Fruit fly (Drosophila melanogaster) whole organism, adult: Measurements from ENCODE around the gene CG9759.

Source experiments
- CG11617 ChIP-seq: fragments of 200-800 bp; sonication (Bioruptor generic); optimal IDR thresholded peaks from 2 replicates; lab custom pipeline; 2017; ENCODE audit warnings: mild to moderate bottlenecking, missing biosample characterization, missing genetic modification reagents, missing genetic modification characterization
- CG12768 ChIP-seq: fragments of 200-800 bp; sonication (Bioruptor generic); optimal IDR thresholded peaks from 2 replicates; lab custom pipeline; 2017; ENCODE audit warnings: missing biosample characterization, missing genetic modification characterization, mild to moderate bottlenecking, moderate library complexity, missing genetic modification reagents
- CG14711 ChIP-seq: fragments of 200-800 bp; sonication (Bioruptor generic); optimal IDR thresholded peaks from 2 replicates; lab custom pipeline; 2018; ENCODE audit warnings: missing biosample characterization, mild to moderate bottlenecking, missing genetic modification characterization, moderate library complexity
- CG1620 ChIP-seq: fragments of 200-800 bp; sonication (Bioruptor generic); optimal IDR thresholded peaks from 2 replicates; lab custom pipeline; 2016; ENCODE audit warnings: missing biosample characterization, missing genetic modification characterization
- CG33017 ChIP-seq: fragments of 200-800 bp; sonication (Bioruptor generic); optimal IDR thresholded peaks from 2 replicates; lab custom pipeline; 2018; ENCODE audit warnings: missing biosample characterization, mild to moderate bottlenecking, missing genetic modification characterization, moderate library complexity
- CG5204 ChIP-seq: fragments of 200-800 bp; sonication (Bioruptor generic); optimal IDR thresholded peaks from 2 replicates; lab custom pipeline; 2016; ENCODE audit warnings: missing biosample characterization, missing genetic modification characterization
- CG7045 ChIP-seq: fragments of 200-800 bp; sonication (Bioruptor generic); optimal IDR thresholded peaks from 2 replicates; lab custom pipeline; 2017; ENCODE audit warnings: missing biosample characterization, mild to moderate bottlenecking, missing genetic modification characterization
- CG7101 ChIP-seq: fragments of 200-800 bp; sonication (Bioruptor generic); optimal IDR thresholded peaks from 2 replicates; lab custom pipeline; 2018; ENCODE audit warnings: missing biosample characterization, mild to moderate bottlenecking, missing genetic modification characterization, moderate library complexity
- Clk ChIP-seq: fragments of 200-800 bp; sonication (Bioruptor generic); optimal IDR thresholded peaks from 2 replicates; lab custom pipeline; 2017; ENCODE audit warnings: missing biosample characterization, missing genetic modification characterization
- Crg-1 ChIP-seq: fragments of 200-800 bp; sonication (Bioruptor generic); optimal IDR thresholded peaks from 2 replicates; lab custom pipeline; 2016; ENCODE audit warnings: missing biosample characterization, missing genetic modification characterization
- Hr96 ChIP-seq: fragments of 200-800 bp; sonication (Bioruptor generic); optimal IDR thresholded peaks from 2 replicates; lab custom pipeline; 2016; ENCODE audit warnings: missing biosample characterization, missing genetic modification characterization
- bab1 ChIP-seq: fragments of 200-800 bp; sonication (Bioruptor generic); optimal IDR thresholded peaks from 3 replicates; lab custom pipeline; 2019; ENCODE audit warnings: missing biosample characterization, mild to moderate bottlenecking, missing genetic modification characterization, moderate library complexity
- kay ChIP-seq: fragments of 200-800 bp; sonication (Bioruptor generic); peaks from one replicate; lab custom pipeline; 2016; ENCODE audit warnings: missing biosample characterization, missing genetic modification characterization, borderline replicate concordance
- ovo ChIP-seq: fragments of 200-800 bp; sonication (Bioruptor generic); optimal IDR thresholded peaks from 2 replicates; lab custom pipeline; 2016; ENCODE audit warnings: missing biosample characterization, missing genetic modification characterization
- pad ChIP-seq: fragments of 200-800 bp; sonication (Bioruptor generic); optimal IDR thresholded peaks from 3 replicates; lab custom pipeline; 2017; ENCODE audit warnings: missing biosample characterization, missing genetic modification characterization, mild to moderate bottlenecking, moderate library complexity, missing genetic modification reagents
- tj ChIP-seq: fragments of 200-800 bp; sonication (Bioruptor generic); optimal IDR thresholded peaks from 3 replicates; lab custom pipeline; 2017; ENCODE audit warnings: missing biosample characterization, mild to moderate bottlenecking, missing genetic modification characterization, moderate library complexity

CG9759 gene

DNA sequence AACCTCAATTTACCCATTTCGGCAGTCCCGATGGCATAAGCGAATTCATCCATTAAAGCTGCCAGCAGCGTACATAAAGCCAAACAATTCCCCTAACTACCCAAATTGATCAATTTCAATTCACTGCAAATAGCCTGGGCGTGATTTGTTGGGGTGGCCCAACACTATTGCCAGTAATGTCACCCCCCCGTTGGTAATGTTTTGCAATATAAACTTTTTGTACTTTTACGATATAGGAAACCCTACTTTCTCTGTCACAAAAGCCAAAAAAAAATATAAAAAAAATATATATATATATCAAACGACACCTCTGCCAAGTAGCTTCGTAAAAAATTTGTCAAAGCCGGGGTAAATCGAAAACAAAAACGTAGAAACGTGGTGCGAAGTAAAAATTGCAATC, 21.3 kb downstream of the CG9759 start, which contains the start of gene CG14370:
Gene CG14370, plus strand, starts transcription at position 301 of the 400 bp plus-strand sequence.
- TF ChIP-seq Clk (GFP tag; lab: Kevin White, UChicago) (no peak), CG7045 (no peak), CG14711 (tag; lab: Kevin White, UChicago) (no peak), pad (GFP tag; lab: Kevin White, UChicago) (no peak), Crg-1 (GFP tag; lab: Kevin White, UChicago) (no peak), CG1620 (GFP tag; lab: Kevin White, UChicago) (no peak), Hr96 (GFP tag; lab: Kevin White, UChicago) (no peak), ovo (no peak), bab1 (GFP tag; lab: Kevin White, UChicago) (no peak), CG12768 (no peak), CG7101 (no peak), tj (GFP tag; lab: Kevin White, UChicago) (no peak), kay (GFP tag; lab: Kevin White, UChicago) (no peak), CG33017 (no peak), CG5204 (no peak), CG11617 (GFP tag; lab: Kevin White, UChicago) (no peak)
